Worm (Caenorhabditis elegans): Measurements from ENCODE around the gene grdn-1.

- TF ChIP-seq nhr-76 (tag; optimal IDR thresholded peaks at IDR 0.05) (no peak), ceh-44 (GFP tag; IDR thresholded peaks at IDR 0.05) (no peak), unc-62 (GFP tag; optimal IDR thresholded peaks at IDR 0.05 in 1 of 2) (no peak), unc-62 (tag; optimal IDR thresholded peaks at IDR 0.05) (no peak)
These were observed 27.8 kb upstream of the grdn-1 start, which contains the start of gene srg-34 for ce11 chrV:18564786-18565185.
